Worm (Caenorhabditis elegans) whole organism, L3 larva: Measurements from ENCODE around the gene pqn-74.

ENCODE experiments used
- ama-1 ChIP-seq: fragments of 150-350 bp; optimal IDR thresholded peaks from 2 replicates; lab custom pipeline; 2018
- fos-1 ChIP-seq: fragments of 150-350 bp; optimal IDR thresholded peaks from 2 replicates; lab custom pipeline; 2014; ENCODE audit warnings: missing biosample characterization, missing genetic modification characterization
- nhr-28 ChIP-seq: fragments of 150-350 bp; optimal IDR thresholded peaks from 2 replicates; lab custom pipeline; 2014; ENCODE audit warnings: missing biosample characterization, missing genetic modification characterization
- nhr-76 ChIP-seq: fragments of 150-350 bp; sonication (generic microtip); optimal IDR thresholded peaks from 5 replicates; lab custom pipeline; 2014; ENCODE audit warnings: missing biosample characterization, missing genetic modification characterization

DNA sequence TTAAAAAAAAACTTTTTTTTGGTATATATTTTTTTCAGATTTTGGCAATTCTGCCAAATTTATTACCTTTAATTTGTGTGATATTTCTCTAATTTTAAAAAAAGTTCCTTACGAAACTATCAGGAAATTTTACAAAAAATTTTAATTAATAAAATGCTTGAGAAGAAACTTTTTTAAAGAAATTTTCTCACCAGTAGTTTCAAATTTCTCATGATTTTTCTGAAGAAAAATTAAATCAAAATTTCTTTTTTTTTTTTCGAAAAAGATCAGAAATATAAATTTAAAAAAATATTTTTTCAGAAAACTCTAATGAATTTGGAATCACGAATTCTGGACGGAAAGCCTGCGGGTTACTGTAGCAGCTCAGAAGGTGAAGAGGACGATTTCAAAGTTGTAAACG lies 46.5 kb upstream of the pqn-74 start, which contains the start of gene mau-8:
- TF ChIP-seq fos-1 (tag; lab: Kevin White, UChicago) (no peak), ama-1 (lab: Kevin White, UChicago) (no peak), nhr-28 (no peak), nhr-76 (tag; lab: Kevin White, UChicago) (no peak)
